Worm (Caenorhabditis elegans): ENCODE results near the gene such-1.

such-1 gene

DNA sequence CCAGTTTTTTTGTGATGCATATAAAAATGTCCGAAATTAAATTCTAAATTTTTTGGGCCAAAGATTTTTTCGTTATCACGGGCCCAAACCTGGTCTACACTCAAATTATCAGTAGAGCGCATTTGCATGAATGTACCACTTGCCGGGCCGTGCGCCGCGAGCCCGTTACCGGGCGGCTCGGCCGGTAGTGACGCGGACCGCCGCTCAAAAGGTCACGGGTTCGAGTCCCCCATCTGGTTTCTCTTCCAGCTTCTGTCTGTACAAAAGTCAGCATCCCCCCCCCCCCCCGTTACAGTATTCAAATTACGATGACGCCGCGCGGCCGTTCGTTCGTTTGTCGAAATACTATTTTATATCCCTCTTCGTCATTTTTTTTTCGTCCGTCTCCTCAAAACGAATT lies 46.3 kb downstream of the such-1 start:
- TF ChIP-seq eor-1 (tag; optimal IDR thresholded peaks at IDR 0.05) (no peak), hmg-11 (tag; optimal IDR thresholded peaks at IDR 0.05) (no peak), egl-5 (tag; optimal IDR thresholded peaks at IDR 0.05) (no peak), sea-2 (GFP tag; optimal IDR thresholded peaks at IDR 0.05) (no peak), fos-1 (tag; optimal IDR thresholded peaks at IDR 0.05) (no peak), unc-62 (GFP tag; optimal IDR thresholded peaks at IDR 0.05) (no peak), elt-3 (tag; optimal IDR thresholded peaks at IDR 0.05) (no peak), nhr-76 (tag; optimal IDR thresholded peaks at IDR 0.05) (no peak), nhr-25 (tag; optimal IDR thresholded peaks at IDR 0.05) (no peak)

DNA sequence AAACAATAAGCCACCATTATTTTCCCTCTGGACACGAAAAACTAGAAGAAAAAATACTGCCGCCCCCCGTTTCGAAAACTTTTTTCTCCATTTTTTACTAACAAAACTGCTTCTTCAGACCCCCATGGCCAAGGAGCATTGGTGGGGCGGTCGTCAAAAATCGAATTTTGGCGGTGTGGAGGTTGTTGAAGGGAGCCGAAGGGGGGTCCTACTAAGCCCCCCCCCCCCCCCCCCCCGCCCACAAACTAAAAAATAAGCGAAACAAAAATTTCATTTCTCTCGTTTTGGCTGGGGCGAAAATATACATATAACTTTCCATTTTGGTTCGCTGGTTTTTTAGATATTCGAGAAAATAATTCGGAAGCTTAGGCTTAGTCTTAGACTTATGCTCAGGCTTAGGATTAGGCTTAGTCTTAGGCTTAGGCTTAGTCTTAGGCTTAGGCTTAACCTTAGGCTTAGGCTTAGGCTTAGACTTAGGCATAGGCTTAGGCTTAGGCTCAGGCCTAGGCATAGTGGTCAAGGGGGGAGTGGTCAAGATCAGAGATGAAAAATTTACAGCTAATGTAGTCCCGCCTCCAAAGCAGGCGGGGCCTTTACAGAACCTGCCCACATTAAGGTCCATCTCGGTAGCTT lies 48.8 kb downstream of the such-1 start:
- TF ChIP-seq nhr-67 (tag; optimal IDR thresholded peaks at IDR 0.05) (no peak), fkh-10 (GFP tag; optimal IDR thresholded peaks at IDR 0.05) (no peak), mdl-1 (tag; optimal IDR thresholded peaks at IDR 0.05) (no peak), lin-39 (tag; optimal IDR thresholded peaks at IDR 0.05) (no peak), elt-1 (tag; optimal IDR thresholded peaks at IDR 0.05) (no peak), ztf-4 (tag; optimal IDR thresholded peaks at IDR 0.05) (no peak), jun-1 (tag; optimal IDR thresholded peaks at IDR 0.05) (no peak), lin-15B (tag; optimal IDR thresholded peaks at IDR 0.05) (no peak), nhr-28 (tag; optimal IDR thresholded peaks at IDR 0.05) (no peak), unc-62 (GFP tag; optimal IDR thresholded peaks at IDR 0.05) (no peak), ceh-9 (tag; optimal IDR thresholded peaks at IDR 0.05) (no peak), lsy-12 (tag; optimal IDR thresholded peaks at IDR 0.05) (no peak), elt-3 (tag; optimal IDR thresholded peaks at IDR 0.05) (no peak), nhr-25 (tag; optimal IDR thresholded peaks at IDR 0.05) (no peak), egl-5 (tag; optimal IDR thresholded peaks at IDR 0.05) (no peak), egl-27 (tag; optimal IDR thresholded peaks at IDR 0.05) (no peak), nhr-12 (tag; optimal IDR thresholded peaks at IDR 0.05) (no peak), aly-2 (tag; optimal IDR thresholded peaks at IDR 0.05) (no peak)

DNA sequence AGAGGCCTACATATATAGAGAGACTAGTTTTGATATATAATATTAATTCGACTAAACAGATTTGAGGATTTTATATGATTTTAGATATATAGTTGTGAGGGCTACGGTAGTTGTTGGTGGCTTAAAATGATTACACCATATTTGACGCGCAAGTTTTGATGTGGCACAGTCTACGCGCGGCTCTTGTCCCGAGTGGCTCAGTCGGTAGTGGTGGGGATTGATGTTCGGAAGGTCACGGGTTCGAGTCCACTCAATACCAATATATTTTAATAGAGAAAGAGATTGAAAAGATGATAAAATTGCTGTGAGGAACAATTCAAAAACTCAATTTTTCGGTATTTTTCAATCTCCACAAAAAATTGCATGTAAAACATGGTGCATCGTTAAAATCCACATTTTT lies 50.7 kb downstream of the such-1 start:
- TF ChIP-seq nhr-11 (tag; optimal IDR thresholded peaks at IDR 0.05) (no peak), ztf-4 (tag; optimal IDR thresholded peaks at IDR 0.05) (no peak), nhr-76 (tag; optimal IDR thresholded peaks at IDR 0.05) (no peak), fkh-10 (GFP tag; optimal IDR thresholded peaks at IDR 0.05) (no peak), nhr-237 (tag; optimal IDR thresholded peaks at IDR 0.05) (no peak), ceh-28 (tag; optimal IDR thresholded peaks at IDR 0.05) (no peak), hmg-11 (tag; optimal IDR thresholded peaks at IDR 0.05) (no peak), snpc-4 (tag; optimal IDR thresholded peaks at IDR 0.05) (no peak), lsy-12 (tag; optimal IDR thresholded peaks at IDR 0.05) (no peak), R02D3.7 (tag; optimal IDR thresholded peaks at IDR 0.05) (no peak), pqm-1 (tag; optimal IDR thresholded peaks at IDR 0.05) (no peak), fkh-2 (tag; optimal IDR thresholded peaks at IDR 0.05) (no peak), ama-1 (optimal IDR thresholded peaks at IDR 0.05) (no peak), egl-27 (tag; optimal IDR thresholded peaks at IDR 0.05) (no peak), ceh-82 (tag; optimal IDR thresholded peaks at IDR 0.05) (no peak)

DNA sequence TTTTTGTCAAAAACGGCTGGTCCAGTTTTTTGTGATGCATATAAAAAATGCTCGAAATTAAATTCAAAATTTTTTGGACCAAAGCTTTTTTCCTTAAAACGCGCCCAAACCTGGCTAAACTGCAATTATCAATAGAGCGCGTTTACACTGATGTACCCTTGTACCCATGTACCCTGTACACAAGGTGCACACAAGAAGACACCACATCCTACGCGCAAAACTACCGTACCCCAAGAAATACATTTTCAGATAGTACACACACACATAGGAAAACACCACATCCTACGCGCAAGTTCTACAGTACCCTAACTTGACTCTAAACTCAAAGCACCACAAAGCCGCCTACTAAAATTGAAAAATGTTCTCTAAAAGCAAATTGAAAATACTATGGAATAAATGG lies 52.2 kb downstream of the such-1 start:
- TF ChIP-seq elt-3 (tag; optimal IDR thresholded peaks at IDR 0.05) (no peak), nhr-76 (tag; optimal IDR thresholded peaks at IDR 0.05) (no peak), nhr-23 (tag; optimal IDR thresholded peaks at IDR 0.05) (no peak), zag-1 (tag; optimal IDR thresholded peaks at IDR 0.05) (no peak), fos-1 (tag; optimal IDR thresholded peaks at IDR 0.05) (no peak), ama-1 (optimal IDR thresholded peaks at IDR 0.05) (no peak), nhr-25 (tag; optimal IDR thresholded peaks at IDR 0.05) (no peak)

DNA sequence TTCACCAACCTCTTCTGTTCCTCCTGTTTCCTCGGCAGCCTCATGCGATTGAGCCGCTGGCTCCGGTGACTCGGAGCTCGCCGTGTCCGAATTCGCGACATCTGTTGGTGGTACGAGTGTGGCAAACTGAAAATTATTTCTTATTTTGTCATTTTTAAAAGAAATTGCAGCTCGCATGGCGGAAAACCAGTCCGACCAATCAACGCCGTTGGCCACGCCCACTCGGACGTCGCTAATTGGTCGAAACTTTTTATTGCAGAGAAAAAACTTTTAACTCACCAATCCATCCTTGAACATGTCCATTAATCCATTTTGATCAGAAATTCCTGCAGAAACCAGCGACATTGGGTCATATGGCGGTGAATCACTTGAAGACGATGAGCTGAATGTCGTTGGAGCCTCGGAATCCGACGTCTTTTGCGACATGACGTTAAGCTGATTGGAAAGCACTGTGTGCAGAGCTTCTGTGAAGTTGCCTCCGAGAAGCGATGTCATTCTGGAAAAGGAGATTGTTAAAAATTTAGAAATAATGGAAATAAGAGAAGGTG lies 53.2 kb downstream of the such-1 start, which contains the start of gene bed-2:
Gene bed-2, minus strand, starts transcription at position 498 of the 548 bp plus-strand sequence.
- TF ChIP-seq nfya-1 (tag; optimal IDR thresholded peaks at IDR 0.05; ENCODE audit: insufficient read depth) = peak; percentile 91
- TF ChIP-seq ceh-16 (tag; optimal IDR thresholded peaks at IDR 0.05) = no peak

Data from whole organism, L3 larva.